Worm (Caenorhabditis elegans) whole organism, early embryonic: ENCODE measurements around the gene dod-24.

Experiments used
- aly-1 ChIP-seq: sonication (generic microtip); optimal IDR thresholded peaks from 2 replicates; lab custom pipeline; 2016; ENCODE audit warnings: missing genetic modification characterization, missing compliant biosample characterization
- ama-1 ChIP-seq: fragments of 150-350 bp; optimal IDR thresholded peaks from 2 replicates; lab custom pipeline; 2014
- ceh-13 ChIP-seq: fragments of 200-800 bp; sonication (Bioruptor generic); optimal IDR thresholded peaks from 2 replicates; lab custom pipeline; 2018; ENCODE audit warnings: mild to moderate bottlenecking, missing genetic modification characterization, missing compliant biosample characterization
- ets-7 ChIP-seq: sonication (generic microtip); optimal IDR thresholded peaks from 2 replicates; lab custom pipeline; 2016; ENCODE audit warnings: missing genotype, missing genetic modification characterization, missing compliant biosample characterization
- flt-1 ChIP-seq: fragments of 200-800 bp; sonication (Bioruptor generic); IDR thresholded peaks from 2 replicates; pipeline ENCODE4 v1.3.6; 2022; ENCODE audit warnings: missing genetic modification characterization, missing compliant biosample characterization
- hnd-1 ChIP-seq: sonication (generic microtip); optimal IDR thresholded peaks from 2 replicates; lab custom pipeline; 2016; ENCODE audit warnings: missing genetic modification characterization, missing compliant biosample characterization
- pes-1 ChIP-seq: fragments of 200-800 bp; sonication (Bioruptor generic); IDR thresholded peaks from 2 replicates; pipeline ENCODE4 v1.3.6; 2022; ENCODE audit warnings: missing genetic modification reagents, missing genetic modification characterization, missing compliant biosample characterization
- sea-1 ChIP-seq: fragments of 200-800 bp; sonication (Bioruptor generic); conservative IDR thresholded peaks from 2 replicates; pipeline ENCODE4 v1.3.6; 2022; ENCODE audit warnings: missing genetic modification characterization, missing compliant biosample characterization
- tbx-11 ChIP-seq: fragments of 200-800 bp; sonication (Bioruptor generic); IDR thresholded peaks from 2 replicates; pipeline ENCODE4 v1.3.6; 2022; ENCODE audit warnings: missing genetic modification characterization, missing compliant biosample characterization
- tbx-37 ChIP-seq: fragments of 200-800 bp; sonication (Bioruptor generic); conservative IDR thresholded peaks from 2 replicates; pipeline ENCODE4 v1.3.6; 2022; ENCODE audit warnings: missing genetic modification reagents, missing genetic modification characterization, missing compliant biosample characterization

- no peak for TF ChIP-seq ets-7
- TF ChIP-seq aly-1 (tag; lab: Kevin White, UChicago): no peak
- TF ChIP-seq sea-1 (GFP tag; lab: Robert Waterston, UW): no peak
- no peak for TF ChIP-seq flt-1 (GFP tag; lab: Robert Waterston, UW)
- no peak for TF ChIP-seq tbx-37 (GFP tag; lab: Robert Waterston, UW)
- no peak for TF ChIP-seq pes-1 (GFP tag; lab: Robert Waterston, UW)
- no peak for TF ChIP-seq ama-1 (lab: Kevin White, UChicago)
- no peak for TF ChIP-seq hnd-1 (tag; lab: Kevin White, UChicago)
- no peak for TF ChIP-seq tbx-11 (GFP tag; lab: Robert Waterston, UW)
- TF ChIP-seq ceh-13 (GFP tag; lab: Kevin White, UChicago): no peak
Observed at ce11 chrIV:12901602-12902001, 39.6 kb downstream of the dod-24 start.
